Fruit fly (Drosophila melanogaster): ENCODE measurements around the gene msd5.

Gene msd5

dm6 chr3L:1300076-1300635 is 32.8 kb downstream of the msd5 start (continued):
- TF ChIP-seq CG8924 (tag; optimal IDR thresholded peaks at IDR 0.05) (peak; percentile 92), Mad (GFP tag; optimal IDR thresholded peaks at IDR 0.05) (peak; percentile 25), ATbp (GFP tag; optimal IDR thresholded peaks at IDR 0.05) (peak; percentile 84), bcd (GFP tag; optimal IDR thresholded peaks at IDR 0.05) (peak; percentile 79), hth (optimal IDR thresholded peaks at IDR 0.05) (no peak), CG18011 (GFP tag; optimal IDR thresholded peaks at IDR 0.05) (peak; percentile 28), CG15011 (GFP tag; optimal IDR thresholded peaks at IDR 0.05) (peak; percentile 79), tgo (GFP tag; IDR thresholded peaks at IDR 0.05) (peak; percentile 79), ci (GFP tag; IDR thresholded peaks at IDR 0.05) (peak; percentile 90), CG11247 (GFP tag; IDR thresholded peaks at IDR 0.05) (peak; percentile 60; the same call in 1 of the 2 replicates), trh (GFP tag; optimal IDR thresholded peaks at IDR 0.05) (peak; percentile 27), CG2199 (GFP tag; IDR thresholded peaks at IDR 0.05) (0 out of 3 replicates have a peak, but pooled peaks have one; percentile 54), gce (GFP tag; IDR thresholded peaks at IDR 0.05) (peak; percentile 80; the same call in 2 of the 3 replicates), CG32772 (GFP tag; IDR thresholded peaks at IDR 0.05) (peak; percentile 71), Bdp1 (GFP tag; optimal IDR thresholded peaks at IDR 0.05) (peak; percentile 12), B-H2 (GFP tag; optimal IDR thresholded peaks at IDR 0.05) (no peak), HmgZ (tag; optimal IDR thresholded peaks at IDR 0.05) (peak; percentile 58), fd96Cb (tag; optimal IDR thresholded peaks at IDR 0.05) (peak; percentile 85), luna (GFP tag; optimal IDR thresholded peaks at IDR 0.05) (no peak), toy (GFP tag; IDR thresholded peaks at IDR 0.05) (no peak), CG17802 (tag; optimal IDR thresholded peaks at IDR 0.05) (peak; percentile 29), lab (GFP tag; optimal IDR thresholded peaks at IDR 0.05) (peak; percentile 88), hb (GFP tag; IDR thresholded peaks at IDR 0.05; ENCODE audit: partially characterized antibody) (no peak), MESR4 (GFP tag; optimal IDR thresholded peaks at IDR 0.05) (no peak), CG11504 (tag; optimal IDR thresholded peaks at IDR 0.05) (peak; percentile 88), CG12219 (GFP tag; optimal IDR thresholded peaks at IDR 0.05) (peak; percentile 66), chn (GFP tag; optimal IDR thresholded peaks at IDR 0.05) (peak; percentile 57), CG9727 (GFP tag; optimal IDR thresholded peaks at IDR 0.05) (peak; percentile 89), ac (GFP tag; optimal IDR thresholded peaks at IDR 0.05) (peak; percentile 65), CG2202 (tag; optimal IDR thresholded peaks at IDR 0.05) (peak; percentile 71), ems (GFP tag; optimal IDR thresholded peaks at IDR 0.05) (no peak), ssp (GFP tag; IDR thresholded peaks at IDR 0.05) (peak; percentile 67), aop (GFP tag; IDR thresholded peaks at IDR 0.05) (peak; percentile 34; the same call in 1 of the 2 replicates), CG15269 (tag; optimal IDR thresholded peaks at IDR 0.05) (peak; percentile 78), Asciz (GFP tag; optimal IDR thresholded peaks at IDR 0.05) (peak; percentile 74), Gsc (GFP tag; IDR thresholded peaks at IDR 0.05) (peak; percentile 58), Opbp (GFP tag; IDR thresholded peaks at IDR 0.05; ENCODE audit: partially characterized antibody) (no peak), vvl (GFP tag; IDR thresholded peaks at IDR 0.05) (peak; percentile 92), Fer3 (tag; optimal IDR thresholded peaks at IDR 0.05) (peak; percentile 81), sima (GFP tag; optimal IDR thresholded peaks at IDR 0.05) (no peak), sqz (GFP tag; optimal IDR thresholded peaks at IDR 0.05) (no peak), CG4282 (GFP tag; optimal IDR thresholded peaks at IDR 0.05) (no peak), CG8089 (GFP tag; optimal IDR thresholded peaks at IDR 0.05) (no peak), CG4424 (GFP tag; optimal IDR thresholded peaks at IDR 0.05) (peak; percentile 62), Dll (GFP tag; IDR thresholded peaks at IDR 0.05; ENCODE audit: partially characterized antibody) (no peak), Myb (GFP tag; optimal IDR thresholded peaks at IDR 0.05) (no peak), fd3F (GFP tag; optimal IDR thresholded peaks at IDR 0.05) (peak; percentile 29), CG11456 (GFP tag; IDR thresholded peaks at IDR 0.05) (0 out of 3 replicates have a peak, but pooled peaks have one; percentile 8), vnd (GFP tag; IDR thresholded peaks at IDR 0.05; ENCODE audit: partially characterized antibody) (no peak), CG14050 (GFP tag; IDR thresholded peaks at IDR 0.05) (peak; percentile 61; the same call in 2 of the 3 replicates)

Data from whole organism, embryonic.